Worm (Caenorhabditis elegans) whole organism, L1 larva: ENCODE results near the gene lig-1.

Experiments used
- jun-1 ChIP-seq: fragments of 150-350 bp; optimal IDR thresholded peaks from 2 replicates; lab custom pipeline; 2014; ENCODE audit warnings: missing biosample characterization, missing genetic modification reagents, missing genetic modification characterization
- nhr-28 ChIP-seq: fragments of 150-350 bp; optimal IDR thresholded peaks from 2 replicates; lab custom pipeline; 2014; ENCODE audit warnings: missing biosample characterization, missing genetic modification characterization
- pax-3 ChIP-seq: fragments of 200-800 bp; sonication (Bioruptor generic); optimal IDR thresholded peaks from 2 replicates; lab custom pipeline; 2018; ENCODE audit warnings: mild to moderate bottlenecking, missing genetic modification characterization, moderate library complexity, missing compliant biosample characterization
- sptf-1 ChIP-seq: fragments of 150-350 bp; optimal IDR thresholded peaks from 2 replicates; lab custom pipeline; 2014; ENCODE audit warnings: missing biosample characterization, missing genetic modification characterization
- ztf-11 ChIP-seq, 2 experiments: sonication (generic microtip); optimal IDR thresholded peaks; 2 replicates each; lab custom pipeline; 2016 to 2017; ENCODE audit warnings: missing genetic modification characterization in 2 of 2, missing biosample characterization in 1 of 2, missing compliant biosample characterization in 1 of 2

ce11 chrV:10814333-10814732, 427 bp downstream of the lig-1 start:
- TF ChIP-seq pax-3 (no peak), nhr-28 (no peak), ztf-11 (tag; optimal IDR thresholded peaks at IDR 0.05; lab: Kevin White, UChicago) (no peak), sptf-1 (no peak), jun-1 (tag; lab: Kevin White, UChicago) (no peak)
